Worm (Caenorhabditis elegans): Measurements from ENCODE around the gene Y81G3A.6.
"Not testable (repeated sequence)": the region's sequence is repeated elsewhere in the genome, so short reads cannot be mapped to it uniquely, and the experiment has no call there.

Gene Y81G3A.6

DNA sequence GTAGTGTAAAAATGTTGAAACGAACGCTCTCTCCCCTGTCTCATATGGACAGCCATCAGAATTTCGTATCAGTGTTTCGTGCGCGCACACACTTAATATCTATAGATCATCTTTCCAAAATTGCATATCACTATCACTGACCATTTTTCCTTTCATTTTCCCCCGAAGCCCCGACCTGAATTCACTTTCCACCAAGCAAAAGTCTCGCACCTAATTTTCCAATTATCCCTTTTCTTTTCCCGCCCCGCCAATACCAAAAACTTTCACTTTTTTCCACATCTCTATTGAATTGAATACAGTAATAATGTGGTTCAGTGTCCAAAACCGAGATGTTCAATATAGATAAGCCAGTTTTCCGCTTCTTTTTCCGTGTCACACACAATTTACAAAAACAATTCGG, 28.9 kb downstream of the Y81G3A.6 start:
- TF ChIP-seq mbf-1 (tag; optimal IDR thresholded peaks at IDR 0.05) (no peak), blmp-1 (tag; optimal IDR thresholded peaks at IDR 0.05; ENCODE audit: insufficient read depth) (peak; percentile 52)

DNA sequence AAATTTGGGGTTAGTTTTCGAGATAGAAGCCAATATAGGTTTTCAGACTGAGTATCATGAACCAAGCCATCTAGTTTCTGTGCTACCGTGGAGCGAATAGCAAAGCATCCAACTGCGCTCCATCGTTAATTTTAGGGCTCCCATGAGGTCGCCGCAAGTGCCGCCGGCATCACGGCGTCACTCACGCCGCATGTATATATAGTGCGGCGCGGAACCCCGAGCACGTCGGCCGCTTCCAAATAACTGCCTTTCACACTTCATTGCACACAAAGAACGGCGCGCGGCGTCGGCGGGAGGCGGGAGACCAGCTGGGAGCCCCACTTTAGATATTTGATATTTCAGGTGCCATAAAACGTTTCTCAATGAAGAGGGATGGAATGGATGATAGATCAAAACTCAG, 32.3 kb downstream of the Y81G3A.6 start:
- no peak for TF ChIP-seq nhr-10 (tag; optimal IDR thresholded peaks at IDR 0.05)
- TF ChIP-seq sem-4 (tag; optimal IDR thresholded peaks at IDR 0.05), result no peak
- peak; percentile 41 for TF ChIP-seq snpc-4 (tag; optimal IDR thresholded peaks at IDR 0.05)

DNA sequence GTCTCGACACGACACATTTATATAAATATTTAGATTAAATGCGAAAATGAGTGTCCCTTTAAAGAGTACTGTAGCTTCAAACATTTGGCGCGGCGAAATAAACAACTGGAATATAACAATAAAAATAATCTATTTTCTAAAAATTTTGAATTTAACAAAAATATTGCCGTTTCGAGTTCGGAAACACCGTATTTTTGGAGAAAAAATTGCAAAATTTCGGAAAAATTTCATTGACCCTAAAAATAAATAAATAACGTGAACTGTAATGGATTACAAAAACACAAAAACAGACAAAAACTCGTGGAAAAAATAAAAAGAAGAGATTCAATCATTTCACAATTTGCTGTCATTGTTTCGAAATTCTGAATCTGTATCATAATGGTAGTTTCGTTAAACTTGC, 34.7 kb downstream of the Y81G3A.6 start, which contains the start of gene F42G4.2:
F42G4.2 (plus strand) TSS at position 301 of the 400 bp plus-strand sequence.
- TF ChIP-seq zag-1, ZK546.5, elt-3 (tag; optimal IDR thresholded peaks at IDR 0.05): not testable (repeated sequence)

DNA sequence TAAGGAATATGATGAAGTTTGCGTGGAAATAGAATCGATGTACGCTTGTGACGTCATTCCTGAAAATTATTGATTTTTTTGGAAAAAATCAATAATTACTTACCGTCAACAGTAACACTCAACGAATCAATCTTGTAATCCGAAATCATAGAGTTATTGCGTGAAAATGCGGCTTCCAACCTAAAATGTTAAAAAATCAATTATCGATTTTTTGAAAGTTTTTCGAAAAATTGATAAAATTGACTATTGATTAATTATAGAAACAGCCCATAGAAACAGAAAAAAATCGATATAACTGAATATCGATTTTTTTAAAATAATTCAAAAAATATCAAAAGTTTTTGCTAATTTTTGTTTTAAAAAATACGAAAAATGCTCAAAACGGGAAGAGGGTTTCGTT, 35.2 kb downstream of the Y81G3A.6 start, which contains the start of gene F42G4.7:
F42G4.7 (minus strand) TSS at position 185 of the 400 bp plus-strand sequence.
- not testable (repeated sequence) for TF ChIP-seq skn-1, alr-1, nhr-77 (tag; optimal IDR thresholded peaks at IDR 0.05)

DNA sequence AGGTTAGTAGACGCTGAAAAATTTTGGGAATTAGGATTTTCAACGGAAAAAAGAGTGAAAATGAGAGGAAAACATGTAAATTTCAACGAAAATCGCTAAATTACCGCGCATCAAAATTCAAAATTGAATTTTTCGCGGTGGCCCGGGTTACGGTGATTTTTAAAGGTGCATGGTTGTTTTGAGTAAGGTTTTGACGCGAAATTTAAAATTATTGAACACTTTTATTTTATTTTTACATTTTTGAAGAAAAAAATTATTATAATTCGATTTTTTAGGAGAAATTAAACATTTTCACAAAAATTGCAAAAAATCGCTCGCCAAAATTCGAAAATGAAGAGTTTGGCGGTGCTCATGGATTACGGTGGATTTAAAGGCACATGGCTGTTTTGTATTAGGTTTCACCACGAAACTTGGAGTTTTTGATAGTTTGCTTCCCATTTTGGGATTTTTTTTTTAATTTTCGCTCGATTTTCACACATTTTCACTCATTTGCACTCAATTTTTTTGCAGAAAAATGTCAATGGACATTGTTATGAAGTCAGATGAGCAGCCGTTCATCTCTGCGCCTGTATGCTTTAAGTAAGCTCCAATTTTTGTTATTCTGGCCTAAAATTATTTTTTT, 38.8 kb downstream of the Y81G3A.6 start, which contains the start of gene puf-6:
puf-6 (minus strand) TSS at position 13 of the 622 bp plus-strand sequence.
- not testable (repeated sequence) for TF ChIP-seq ceh-82, lin-39, gmeb-1 (tag; optimal IDR thresholded peaks at IDR 0.05)

DNA sequence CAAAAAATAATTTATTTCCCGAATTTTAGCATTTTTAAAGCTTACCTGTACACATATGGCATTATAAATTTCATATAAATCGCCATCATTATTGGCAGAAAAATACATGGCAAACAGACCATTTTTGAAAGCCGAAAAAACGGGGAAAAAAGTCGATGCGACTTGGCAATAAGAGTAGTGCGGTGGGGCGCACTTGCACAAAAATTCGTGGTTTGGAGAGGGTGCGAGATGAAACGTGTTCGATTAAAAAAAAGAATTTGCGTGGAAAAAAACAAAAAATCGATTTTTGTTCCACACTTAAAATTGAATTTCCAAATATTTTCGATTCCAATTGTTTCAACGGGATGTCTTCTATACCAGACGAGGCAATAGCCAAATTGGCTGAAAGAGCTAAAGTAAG, 45.6 kb downstream of the Y81G3A.6 start, which contains the start of gene F18A11.3:
F18A11.3 (minus strand) TSS at position 125 of the 400 bp plus-strand sequence.
- TF ChIP-seq mab-5 (tag; optimal IDR thresholded peaks at IDR 0.05) (no peak), ama-1 (optimal IDR thresholded peaks at IDR 0.05) (no peak), nhr-10 (tag; optimal IDR thresholded peaks at IDR 0.05) (no peak), unc-55 (GFP tag; optimal IDR thresholded peaks at IDR 0.05) (peak; percentile 6), nhr-77 (tag; optimal IDR thresholded peaks at IDR 0.05) (no peak), ztf-4 (tag; optimal IDR thresholded peaks at IDR 0.05) (no peak), dmd-4 (tag; optimal IDR thresholded peaks at IDR 0.05) (no peak), unc-39 (tag; optimal IDR thresholded peaks at IDR 0.05) (no peak), crh-2 (tag; optimal IDR thresholded peaks at IDR 0.05) (peak; percentile 45), lsy-2 (tag; optimal IDR thresholded peaks at IDR 0.05) (peak in 1 of 2 experiments; percentile 28), nhr-129 (tag; optimal IDR thresholded peaks at IDR 0.05) (peak; percentile 31), ceh-82 (tag; optimal IDR thresholded peaks at IDR 0.05) (no peak), nhr-6 (tag; optimal IDR thresholded peaks at IDR 0.05) (no peak), elt-3 (tag; optimal IDR thresholded peaks at IDR 0.05) (no peak), C34F6.9 (tag; optimal IDR thresholded peaks at IDR 0.05) (peak; percentile 57)

All from whole organism, L2 larva.